Worm (Caenorhabditis elegans): Measurements from ENCODE around the gene gpa-4.
A peak's percentile ranks its signal among the peaks of the same experiment; 100 is the strongest.

gpa-4 gene

DNA sequence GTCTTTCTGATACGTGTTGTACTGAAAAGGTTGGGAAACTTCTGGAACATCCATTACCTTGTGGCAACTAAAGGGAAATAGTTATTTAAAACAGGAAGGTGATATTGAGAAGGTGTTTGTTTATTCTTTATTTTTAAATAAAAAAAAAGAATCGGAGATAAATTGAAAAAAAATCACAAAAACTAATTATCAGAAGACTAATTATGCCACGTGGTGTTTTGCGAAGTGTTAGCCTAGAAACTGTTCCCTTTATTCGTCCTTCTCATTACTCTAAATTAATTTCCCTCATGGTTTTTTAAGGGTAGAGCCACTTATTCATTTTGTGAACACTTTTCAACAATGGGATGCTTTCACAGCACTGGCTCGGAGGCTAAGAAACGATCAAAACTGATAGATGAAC lies at the start of gene gpa-4:
Gene gpa-4 (plus strand): TSS at position 301 of the 400 bp plus-strand sequence.
- TF ChIP-seq med-1 (GFP tag; optimal IDR thresholded peaks at IDR 0.05; ENCODE audit: insufficient read depth) (no peak), ref-1 (GFP tag; conservative IDR thresholded peaks at IDR 0.05) (no peak), flt-1 (GFP tag; IDR thresholded peaks at IDR 0.05) (no peak)

DNA sequence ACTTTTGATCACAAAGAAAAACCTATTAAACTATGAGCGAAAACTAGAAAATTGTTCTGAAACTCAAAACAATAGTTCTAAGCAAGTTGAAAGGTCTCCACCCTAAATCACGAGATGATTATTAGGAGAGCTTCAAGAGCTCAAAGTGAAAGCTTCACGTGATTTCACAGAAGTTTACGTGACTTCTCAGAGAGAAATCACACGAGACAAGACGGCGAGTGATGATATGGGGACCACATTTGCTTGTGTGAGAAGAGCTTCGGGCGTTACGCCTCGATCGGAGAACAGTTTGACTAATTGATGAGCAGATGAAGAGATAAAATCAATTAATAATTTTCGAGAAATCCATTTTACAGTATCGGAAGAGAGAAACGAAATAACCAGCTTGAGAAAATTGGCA lies 36.5 kb upstream of the gpa-4 start:
- TF ChIP-seq tab-1 (GFP tag; IDR thresholded peaks at IDR 0.05) (no peak), ref-1 (GFP tag; conservative IDR thresholded peaks at IDR 0.05) (no peak), ztf-23 (GFP tag; IDR thresholded peaks at IDR 0.05) (no peak), T22C8.4 (GFP tag; IDR thresholded peaks at IDR 0.05) (no peak), med-1 (GFP tag; optimal IDR thresholded peaks at IDR 0.05; ENCODE audit: insufficient read depth) (no peak), flt-1 (GFP tag; IDR thresholded peaks at IDR 0.05) (no peak), cog-1 (tag; optimal IDR thresholded peaks at IDR 0.05) (no peak), klf-2 (GFP tag; conservative IDR thresholded peaks at IDR 0.05) (no peak), ztf-29 (GFP tag; IDR thresholded peaks at IDR 0.05) (no peak)

ce11 chrIV:366406-366805 lies 35.1 kb upstream of the gpa-4 start:
- TF ChIP-seq klf-2 (GFP tag; conservative IDR thresholded peaks at IDR 0.05) (no peak), flt-1 (GFP tag; IDR thresholded peaks at IDR 0.05) (no peak), cog-1 (tag; optimal IDR thresholded peaks at IDR 0.05) (peak; percentile 25), ztf-29 (GFP tag; IDR thresholded peaks at IDR 0.05) (no peak), T22C8.4 (GFP tag; IDR thresholded peaks at IDR 0.05) (no peak)

- peak; percentile 22 for TF ChIP-seq cog-1 (tag; optimal IDR thresholded peaks at IDR 0.05)
- no peak for TF ChIP-seq T22C8.4 (GFP tag; IDR thresholded peaks at IDR 0.05)
- TF ChIP-seq med-1 (GFP tag; optimal IDR thresholded peaks at IDR 0.05; ENCODE audit: insufficient read depth), result no peak
- no peak for TF ChIP-seq klf-2 (GFP tag; conservative IDR thresholded peaks at IDR 0.05)
- TF ChIP-seq ztf-29 (GFP tag; IDR thresholded peaks at IDR 0.05), result no peak
- TF ChIP-seq ztf-23 (GFP tag; IDR thresholded peaks at IDR 0.05), result 0 out of 2 replicates have a peak, but pooled peaks have one; percentile 47
- no peak for TF ChIP-seq ref-1 (GFP tag; conservative IDR thresholded peaks at IDR 0.05)
- TF ChIP-seq tab-1 (GFP tag; IDR thresholded peaks at IDR 0.05), result no peak
- peak; percentile 21; the same call in 1 of the 2 replicates for TF ChIP-seq flt-1 (GFP tag; IDR thresholded peaks at IDR 0.05)
These were observed 29.2 kb upstream of the gpa-4 start for ce11 chrIV:372146-372789.

DNA sequence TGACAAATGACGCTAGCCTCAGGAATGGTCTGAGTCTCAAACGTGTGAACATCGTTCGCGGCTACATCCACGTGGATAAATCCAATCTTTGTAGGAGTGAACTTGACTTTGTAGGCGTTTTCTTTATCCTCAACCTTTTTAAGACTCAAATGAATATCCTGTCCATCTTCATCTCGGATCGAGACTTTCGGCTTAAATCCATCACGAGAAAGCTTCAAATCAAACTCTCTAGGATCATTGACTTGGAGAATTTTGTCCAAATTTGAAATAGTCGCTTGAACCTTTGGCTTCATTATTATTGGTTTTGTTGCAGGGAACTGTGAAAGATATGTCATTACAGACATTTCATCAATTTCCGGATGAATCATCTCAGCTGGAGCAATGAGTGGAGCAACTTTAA lies 27.5 kb upstream of the gpa-4 start:
- no peak for TF ChIP-seq T22C8.4 (GFP tag; IDR thresholded peaks at IDR 0.05)
- no peak for TF ChIP-seq cog-1 (tag; optimal IDR thresholded peaks at IDR 0.05)
- no peak for TF ChIP-seq flt-1 (GFP tag; IDR thresholded peaks at IDR 0.05)
- no peak for TF ChIP-seq klf-2 (GFP tag; conservative IDR thresholded peaks at IDR 0.05)

- no peak for TF ChIP-seq ztf-23 (GFP tag; IDR thresholded peaks at IDR 0.05)
- TF ChIP-seq ztf-29 (GFP tag; IDR thresholded peaks at IDR 0.05), result no peak
- no peak for TF ChIP-seq cog-1 (tag; optimal IDR thresholded peaks at IDR 0.05)
- TF ChIP-seq T22C8.4 (GFP tag; IDR thresholded peaks at IDR 0.05), result no peak
- TF ChIP-seq med-1 (GFP tag; optimal IDR thresholded peaks at IDR 0.05; ENCODE audit: insufficient read depth), result no peak
- TF ChIP-seq flt-1 (GFP tag; IDR thresholded peaks at IDR 0.05), result no peak
- TF ChIP-seq klf-2 (GFP tag; conservative IDR thresholded peaks at IDR 0.05), result no peak
- no peak for TF ChIP-seq tab-1 (GFP tag; IDR thresholded peaks at IDR 0.05)
- no peak for TF ChIP-seq ref-1 (GFP tag; conservative IDR thresholded peaks at IDR 0.05)
These were observed 25.6 kb upstream of the gpa-4 start, which contains the start of gene fln-1 for ce11 chrIV:375915-376314. fln-1 (minus strand) TSS chrIV:376015.

DNA sequence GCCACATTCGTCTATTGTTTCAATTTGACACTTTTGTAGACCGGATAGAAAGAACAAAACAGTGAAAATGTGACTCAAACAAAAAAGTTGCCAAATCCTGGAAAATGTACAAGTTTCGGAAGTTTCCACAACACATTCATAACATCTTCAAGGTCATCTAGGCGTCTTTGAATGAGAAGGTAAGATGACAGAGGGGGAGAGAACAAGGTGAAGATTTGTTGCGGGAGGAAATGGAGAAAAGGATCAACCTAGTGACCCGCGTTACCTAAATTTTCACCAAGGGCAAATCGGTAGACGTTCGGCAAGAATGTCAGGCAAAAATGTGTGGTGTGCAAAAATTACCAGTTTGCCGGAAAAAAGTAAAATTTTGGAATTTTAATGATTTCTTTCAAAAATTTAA lies 23.7 kb upstream of the gpa-4 start:
- TF ChIP-seq ztf-29 (GFP tag; IDR thresholded peaks at IDR 0.05) (no peak), ztf-23 (GFP tag; IDR thresholded peaks at IDR 0.05) (no peak), T22C8.4 (GFP tag; IDR thresholded peaks at IDR 0.05) (no peak), ref-1 (GFP tag; conservative IDR thresholded peaks at IDR 0.05) (no peak), med-1 (GFP tag; optimal IDR thresholded peaks at IDR 0.05; ENCODE audit: insufficient read depth) (no peak)

- no peak for TF ChIP-seq ztf-29 (GFP tag; IDR thresholded peaks at IDR 0.05)
These were observed 23.1 kb upstream of the gpa-4 start for ce11 chrIV:378367-378766.

- no peak for TF ChIP-seq tab-1 (GFP tag; IDR thresholded peaks at IDR 0.05)
- TF ChIP-seq ztf-29 (GFP tag; IDR thresholded peaks at IDR 0.05), result no peak
- TF ChIP-seq cog-1 (tag; optimal IDR thresholded peaks at IDR 0.05), result no peak
- no peak for TF ChIP-seq flt-1 (GFP tag; IDR thresholded peaks at IDR 0.05)
- no peak for TF ChIP-seq klf-2 (GFP tag; conservative IDR thresholded peaks at IDR 0.05)
- TF ChIP-seq ref-1 (GFP tag; conservative IDR thresholded peaks at IDR 0.05), result no peak
These were observed 22.7 kb upstream of the gpa-4 start for ce11 chrIV:378838-379237.

ce11 chrIV:379605-380004 lies 21.9 kb upstream of the gpa-4 start:
- TF ChIP-seq flt-1 (GFP tag; IDR thresholded peaks at IDR 0.05), result no peak
- no peak for TF ChIP-seq tab-1 (GFP tag; IDR thresholded peaks at IDR 0.05)
- no peak for TF ChIP-seq med-1 (GFP tag; optimal IDR thresholded peaks at IDR 0.05; ENCODE audit: insufficient read depth)
- TF ChIP-seq ztf-23 (GFP tag; IDR thresholded peaks at IDR 0.05), result no peak
- no peak for TF ChIP-seq ztf-29 (GFP tag; IDR thresholded peaks at IDR 0.05)
- no peak for TF ChIP-seq T22C8.4 (GFP tag; IDR thresholded peaks at IDR 0.05)

- no peak for TF ChIP-seq ztf-29 (GFP tag; IDR thresholded peaks at IDR 0.05)
- no peak for TF ChIP-seq flt-1 (GFP tag; IDR thresholded peaks at IDR 0.05)
- no peak for TF ChIP-seq T22C8.4 (GFP tag; IDR thresholded peaks at IDR 0.05)
- no peak for TF ChIP-seq ztf-23 (GFP tag; IDR thresholded peaks at IDR 0.05)
- no peak for TF ChIP-seq med-1 (GFP tag; optimal IDR thresholded peaks at IDR 0.05; ENCODE audit: insufficient read depth)
- no peak for TF ChIP-seq ref-1 (GFP tag; conservative IDR thresholded peaks at IDR 0.05)
- TF ChIP-seq tab-1 (GFP tag; IDR thresholded peaks at IDR 0.05), result no peak
- TF ChIP-seq cog-1 (tag; optimal IDR thresholded peaks at IDR 0.05), result no peak
- no peak for TF ChIP-seq klf-2 (GFP tag; conservative IDR thresholded peaks at IDR 0.05)
These were observed 18.3 kb upstream of the gpa-4 start, which contains the start of gene spl-1 for ce11 chrIV:383135-383731. spl-1 (minus strand) TSS chrIV:383185.

All from whole organism, midembryonic.